Worm (Caenorhabditis elegans) whole organism, L3 larva: Measurements from ENCODE around the gene nhr-27.

ENCODE experiments used
- R02D3.7 ChIP-seq: fragments of 150-350 bp; optimal IDR thresholded peaks from 2 replicates; lab custom pipeline; 2014; ENCODE audit warnings: missing biosample characterization, missing genetic modification characterization
- ZK546.5 ChIP-seq: sonication (generic microtip); optimal IDR thresholded peaks from 2 replicates; lab custom pipeline; 2017; ENCODE audit warnings: missing biosample characterization, missing genetic modification characterization
- aly-2 ChIP-seq: fragments of 150-350 bp; optimal IDR thresholded peaks from 2 replicates; lab custom pipeline; 2014; ENCODE audit warnings: missing biosample characterization, missing genetic modification characterization
- ama-1 ChIP-seq: fragments of 150-350 bp; optimal IDR thresholded peaks from 2 replicates; lab custom pipeline; 2018
- ceh-16 ChIP-seq: sonication (generic microtip); optimal IDR thresholded peaks from 2 replicates; lab custom pipeline; 2017; ENCODE audit warnings: missing biosample characterization, missing genetic modification characterization
- ceh-28 ChIP-seq: fragments of 150-350 bp; optimal IDR thresholded peaks from 2 replicates; lab custom pipeline; 2014; ENCODE audit warnings: missing biosample characterization, missing genetic modification reagents, missing genetic modification characterization
- ceh-82 ChIP-seq: fragments of 150-350 bp; optimal IDR thresholded peaks from 2 replicates; lab custom pipeline; 2014; ENCODE audit warnings: missing biosample characterization, missing genetic modification characterization
- ceh-9 ChIP-seq: sonication (generic microtip); optimal IDR thresholded peaks from 2 replicates; lab custom pipeline; 2018; ENCODE audit warnings: missing biosample characterization, missing genetic modification characterization
- egl-5 ChIP-seq: fragments of 150-350 bp; optimal IDR thresholded peaks from 2 replicates; lab custom pipeline; 2017; ENCODE audit warnings: missing biosample characterization, missing genetic modification reagents, missing genetic modification characterization, inconsistent platforms
- elt-2 ChIP-seq: sonication (generic microtip); optimal IDR thresholded peaks from 2 replicates; lab custom pipeline; 2016; ENCODE audit warnings: missing genetic modification reagents, mild to moderate bottlenecking, missing genetic modification characterization, missing compliant biosample characterization
- elt-3 ChIP-seq, 3 experiments: fragments of 150-350 bp in 1 of 3; sonication (generic microtip) in 2 of 3; optimal IDR thresholded peaks; 2 replicates in 2 of 3; 4 replicates in 1 of 3; lab custom pipeline; 2014 to 2017; ENCODE audit warnings: missing biosample characterization in 3 of 3, missing genetic modification characterization in 3 of 3
- fkh-2 ChIP-seq: fragments of 150-350 bp; optimal IDR thresholded peaks from 2 replicates; lab custom pipeline; 2014; ENCODE audit warnings: missing biosample characterization, missing genetic modification reagents, missing genetic modification characterization
- fos-1 ChIP-seq: fragments of 150-350 bp; optimal IDR thresholded peaks from 2 replicates; lab custom pipeline; 2014; ENCODE audit warnings: missing biosample characterization, missing genetic modification characterization
- hmg-11 ChIP-seq: sonication (generic microtip); optimal IDR thresholded peaks from 2 replicates; lab custom pipeline; 2016; ENCODE audit warnings: missing genetic modification characterization, missing compliant biosample characterization
- jun-1 ChIP-seq: fragments of 150-350 bp; optimal IDR thresholded peaks from 2 replicates; lab custom pipeline; 2014; ENCODE audit warnings: missing biosample characterization, missing genetic modification reagents, missing genetic modification characterization
- lin-39 ChIP-seq: fragments of 150-350 bp; optimal IDR thresholded peaks from 2 replicates; lab custom pipeline; 2018; ENCODE audit warnings: missing biosample characterization, missing genetic modification reagents, missing genetic modification characterization
- mdl-1 ChIP-seq: fragments of 150-350 bp; optimal IDR thresholded peaks from 2 replicates; lab custom pipeline; 2014; ENCODE audit warnings: missing biosample characterization, missing genetic modification characterization
- nfya-1 ChIP-seq: sonication (generic microtip); optimal IDR thresholded peaks from 2 replicates; lab custom pipeline; 2017; ENCODE audit warnings: missing genetic modification characterization, mild to moderate bottlenecking, missing compliant biosample characterization, antibody characterized with exemption, moderate library complexity; ENCODE audit not compliant: insufficient read depth
- nhr-11 ChIP-seq: fragments of 150-350 bp; optimal IDR thresholded peaks from 2 replicates; lab custom pipeline; 2014; ENCODE audit warnings: missing biosample characterization, missing genetic modification characterization
- nhr-12 ChIP-seq: fragments of 150-350 bp; optimal IDR thresholded peaks from 2 replicates; lab custom pipeline; 2014; ENCODE audit warnings: missing biosample characterization, missing genetic modification characterization
- nhr-23 ChIP-seq: fragments of 150-350 bp; optimal IDR thresholded peaks from 2 replicates; lab custom pipeline; 2014; ENCODE audit warnings: missing biosample characterization, missing genetic modification reagents, missing genetic modification characterization
- nhr-237 ChIP-seq: fragments of 150-350 bp; optimal IDR thresholded peaks from 2 replicates; lab custom pipeline; 2014; ENCODE audit warnings: missing biosample characterization, missing genetic modification characterization
- nhr-28 ChIP-seq: fragments of 150-350 bp; optimal IDR thresholded peaks from 2 replicates; lab custom pipeline; 2014; ENCODE audit warnings: missing biosample characterization, missing genetic modification characterization
- nhr-67 ChIP-seq: fragments of 150-350 bp; optimal IDR thresholded peaks from 2 replicates; lab custom pipeline; 2014; ENCODE audit warnings: missing biosample characterization, missing genetic modification characterization
- nhr-76 ChIP-seq: fragments of 150-350 bp; sonication (generic microtip); optimal IDR thresholded peaks from 5 replicates; lab custom pipeline; 2014; ENCODE audit warnings: missing biosample characterization, missing genetic modification characterization
- pha-4 ChIP-seq: fragments of 150-350 bp; optimal IDR thresholded peaks from 2 replicates; lab custom pipeline; 2014; ENCODE audit warnings: missing biosample characterization, missing genetic modification reagents, missing genetic modification characterization
- pqm-1 ChIP-seq: fragments of 150-350 bp; optimal IDR thresholded peaks from 2 replicates; lab custom pipeline; 2017; ENCODE audit warnings: missing biosample characterization, missing genetic modification characterization, inconsistent platforms
- sea-2 ChIP-seq: fragments of 150-350 bp; sonication (generic microtip); optimal IDR thresholded peaks from 4 replicates; lab custom pipeline; 2014; ENCODE audit warnings: missing biosample characterization, missing genetic modification reagents, missing genetic modification characterization
- skn-1 ChIP-seq: fragments of 150-350 bp; optimal IDR thresholded peaks from 2 replicates; lab custom pipeline; 2014; ENCODE audit warnings: missing biosample characterization, missing genetic modification characterization
- snpc-4 ChIP-seq: fragments of 150-350 bp; optimal IDR thresholded peaks from 2 replicates; lab custom pipeline; 2014; ENCODE audit warnings: missing biosample characterization, missing genetic modification characterization
- tbx-2 ChIP-seq: sonication (generic microtip); optimal IDR thresholded peaks from 2 replicates; lab custom pipeline; 2016; ENCODE audit warnings: mild to moderate bottlenecking, missing genetic modification characterization, missing compliant biosample characterization
- zag-1 ChIP-seq: fragments of 150-350 bp; optimal IDR thresholded peaks from 2 replicates; lab custom pipeline; 2014; ENCODE audit warnings: missing biosample characterization, missing genetic modification characterization
- ztf-11 ChIP-seq: fragments of 150-350 bp; optimal IDR thresholded peaks from 2 replicates; lab custom pipeline; 2014; ENCODE audit warnings: missing biosample characterization, missing genetic modification characterization
- ztf-4 ChIP-seq: fragments of 150-350 bp; optimal IDR thresholded peaks from 2 replicates; lab custom pipeline; 2014; ENCODE audit warnings: missing biosample characterization, missing genetic modification characterization

Gene nhr-27

ce11 chrX:12843011-12843410 lies 34.9 kb upstream of the nhr-27 start, which contains the start of gene C52G5.2:
C52G5.2 (plus strand) TSS chrX:12843311.
- no peak for TF ChIP-seq fkh-2 (tag; lab: Kevin White, UChicago)
- peak; percentile 8 for TF ChIP-seq nhr-23 (tag; lab: Kevin White, UChicago)
- no peak for TF ChIP-seq snpc-4 (tag; lab: Kevin White, UChicago)
- TF ChIP-seq zag-1, result no peak
- TF ChIP-seq, all 47 proteins: peak for 1

- no peak for TF ChIP-seq nhr-237 (tag; lab: Kevin White, UChicago)
- TF ChIP-seq elt-3 (tag; optimal IDR thresholded peaks at IDR 0.05; lab: Kevin White, UChicago), result peak in 1 of 3 experiments; percentile 21
- peak; percentile 24 for TF ChIP-seq elt-2 (tag; lab: Kevin White, UChicago)
Measured at ce11 chrX:12834848-12835247, 26.7 kb upstream of the nhr-27 start.

ce11 chrX:12829055-12829454 lies 20.9 kb upstream of the nhr-27 start:
- TF ChIP-seq nhr-237 (tag; lab: Kevin White, UChicago) (no peak), pqm-1 (no peak), ZK546.5 (no peak), skn-1 (no peak), pha-4 (tag; lab: Kevin White, UChicago) (no peak), aly-2 (tag; lab: Kevin White, UChicago) (no peak), R02D3.7 (tag; lab: Kevin White, UChicago) (no peak), fkh-2 (tag; lab: Kevin White, UChicago) (no peak), nhr-11 (tag; lab: Kevin White, UChicago) (no peak), jun-1 (no peak), ama-1 (lab: Kevin White, UChicago) (no peak)

- TF ChIP-seq hmg-11 (tag; lab: Kevin White, UChicago) (peak; percentile 19), R02D3.7 (tag; lab: Kevin White, UChicago) (no peak), nfya-1 (tag; lab: Kevin White, UChicago) (peak; percentile 43), lin-39 (tag; lab: Kevin White, UChicago) (peak; percentile 53), aly-2 (tag; lab: Kevin White, UChicago) (no peak)
Measured at ce11 chrX:12827741-12828408, 19.8 kb upstream of the nhr-27 start.

ce11 chrX:12826782-12827181 lies 18.7 kb upstream of the nhr-27 start:
- TF ChIP-seq lin-39 (tag; lab: Kevin White, UChicago) (no peak), ceh-82 (tag; lab: Kevin White, UChicago) (no peak), sea-2 (GFP tag; lab: Kevin White, UChicago) (no peak), pha-4 (tag; lab: Kevin White, UChicago) (no peak), mdl-1 (tag; lab: Kevin White, UChicago) (no peak)

DNA sequence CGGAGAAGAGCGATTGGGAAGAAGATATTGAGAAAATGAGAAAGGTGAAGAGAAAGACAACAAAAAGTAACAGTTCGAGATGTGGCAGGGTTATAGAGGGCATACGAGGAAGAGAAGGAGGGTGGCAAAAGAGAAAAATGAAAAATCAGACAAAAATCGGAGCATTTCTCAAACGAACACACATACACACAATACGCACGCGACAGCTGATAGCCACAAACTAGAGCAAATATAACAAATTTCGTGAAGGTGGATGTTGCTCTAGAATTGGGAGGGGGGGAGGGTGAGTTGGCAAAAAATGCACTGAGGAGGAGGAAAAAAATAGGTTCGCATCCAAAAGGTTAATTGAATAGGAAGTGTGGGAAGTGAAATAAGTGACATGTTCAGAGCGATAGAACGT lies 17.1 kb upstream of the nhr-27 start:
- TF ChIP-seq tbx-2 (tag; lab: Kevin White, UChicago), result no peak
- no peak for TF ChIP-seq ceh-28
- TF ChIP-seq nhr-237 (tag; lab: Kevin White, UChicago), result no peak
- TF ChIP-seq fos-1 (tag; lab: Kevin White, UChicago), result no peak
- no peak for TF ChIP-seq ztf-4
- no peak for TF ChIP-seq pqm-1
- no peak for TF ChIP-seq ceh-16 (tag; lab: Kevin White, UChicago)
- TF ChIP-seq nhr-12, result no peak
- TF ChIP-seq aly-2 (tag; lab: Kevin White, UChicago), result no peak
- TF ChIP-seq nhr-28 (tag; lab: Kevin White, UChicago), result no peak
- no peak for TF ChIP-seq nhr-76
- no peak for TF ChIP-seq nfya-1 (tag; lab: Kevin White, UChicago)
- TF ChIP-seq ztf-11 (tag; lab: Kevin White, UChicago), result no peak
- TF ChIP-seq hmg-11 (tag; lab: Kevin White, UChicago), result no peak
- no peak for TF ChIP-seq lin-39 (tag; lab: Kevin White, UChicago)
- TF ChIP-seq ceh-9, result no peak
- TF ChIP-seq ZK546.5, result no peak
- no peak for TF ChIP-seq ceh-82 (tag; lab: Kevin White, UChicago)
- TF ChIP-seq egl-5, result no peak
- TF ChIP-seq nhr-67 (tag; lab: Kevin White, UChicago), result no peak
